Worm (Caenorhabditis elegans): Measurements from ENCODE around the gene wrt-2.
A peak's percentile ranks its signal among the peaks of the same experiment; 100 is the strongest.

wrt-2 gene

DNA sequence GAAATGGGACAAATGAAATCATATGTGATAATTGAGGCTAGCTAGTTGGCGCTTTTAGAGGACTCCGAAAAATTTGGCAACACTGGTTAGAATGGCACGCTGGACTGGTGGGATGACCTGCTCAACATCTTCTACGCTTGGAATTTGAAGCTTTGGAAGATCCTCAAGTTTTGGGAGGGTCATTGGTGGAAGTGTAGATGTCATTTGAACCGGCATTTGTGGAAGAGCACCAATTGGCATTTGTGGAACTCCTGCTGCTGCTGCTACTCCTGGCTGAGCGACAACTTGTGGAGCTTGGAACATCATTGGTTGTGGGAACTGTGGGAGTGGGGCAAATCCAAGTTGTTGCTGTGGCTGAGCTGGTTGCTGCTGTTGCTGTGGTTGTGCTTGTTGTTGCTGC is 1.7 kb downstream of the wrt-2 start:
- TF ChIP-seq gei-17 (GFP tag; optimal IDR thresholded peaks at IDR 0.05): no peak
- TF ChIP-seq attf-3 (GFP tag; conservative IDR thresholded peaks at IDR 0.05): no peak
- no peak for TF ChIP-seq somi-1 (GFP tag; optimal IDR thresholded peaks at IDR 0.05)
- no peak for TF ChIP-seq cebp-2 (GFP tag; IDR thresholded peaks at IDR 0.05)
- TF ChIP-seq Y53G8AR.9 (GFP tag; conservative IDR thresholded peaks at IDR 0.05): 0 out of 2 replicates have a peak, but pooled peaks have one; percentile 60
- TF ChIP-seq C17E4.6 (GFP tag; IDR thresholded peaks at IDR 0.05): no peak
- TF ChIP-seq lin-40 (tag; optimal IDR thresholded peaks at IDR 0.05): peak; percentile 1
- TF ChIP-seq ztf-3 (GFP tag; optimal IDR thresholded peaks at IDR 0.05): peak; percentile 6
- TF ChIP-seq T26A5.8 (tag; optimal IDR thresholded peaks at IDR 0.05): no peak
- TF ChIP-seq die-1 (tag; optimal IDR thresholded peaks at IDR 0.05): no peak
- TF ChIP-seq pha-4 (tag; optimal IDR thresholded peaks at IDR 0.05): no peak
- no peak for TF ChIP-seq ceh-100 (GFP tag; IDR thresholded peaks at IDR 0.05)
- no peak for TF ChIP-seq sdz-38 (tag; optimal IDR thresholded peaks at IDR 0.05)
- TF ChIP-seq egrh-3 (GFP tag; IDR thresholded peaks at IDR 0.05): 0 out of 2 replicates have a peak, but pooled peaks have one; percentile 10
- TF ChIP-seq athp-1 (tag; optimal IDR thresholded peaks at IDR 0.05): peak; percentile 4
- no peak for TF ChIP-seq bed-1 (GFP tag; IDR thresholded peaks at IDR 0.05)
- TF ChIP-seq rcor-1 (GFP tag; IDR thresholded peaks at IDR 0.05): 0 out of 2 replicates have a peak, but pooled peaks have one; percentile 16
- TF ChIP-seq ztf-28 (GFP tag; IDR thresholded peaks at IDR 0.05): no peak
- no peak for TF ChIP-seq cebp-1 (GFP tag; IDR thresholded peaks at IDR 0.05)
- TF ChIP-seq cebp-1 (tag; optimal IDR thresholded peaks at IDR 0.05): peak; percentile 32
- no peak for TF ChIP-seq snpc-3.4 (tag; optimal IDR thresholded peaks at IDR 0.05)
- no peak for TF ChIP-seq F23B12.7 (tag; optimal IDR thresholded peaks at IDR 0.05; ENCODE audit: insufficient read depth)
- peak; percentile 57 for TF ChIP-seq mcd-1 (GFP tag; IDR thresholded peaks at IDR 0.05)
- TF ChIP-seq ztf-25 (GFP tag; IDR thresholded peaks at IDR 0.05): no peak
- no peak for TF ChIP-seq tlf-1 (GFP tag; optimal IDR thresholded peaks at IDR 0.05)
- TF ChIP-seq ceh-91 (GFP tag; IDR thresholded peaks at IDR 0.05): no peak
- TF ChIP-seq hlh-12 (tag; optimal IDR thresholded peaks at IDR 0.05): no peak
- no peak for TF ChIP-seq madf-10 (tag; optimal IDR thresholded peaks at IDR 0.05)
- TF ChIP-seq dpl-1 (GFP tag; optimal IDR thresholded peaks at IDR 0.05): no peak
- 0 out of 2 replicates have a peak, but pooled peaks have one; percentile 17 for TF ChIP-seq aptf-2 (GFP tag; conservative IDR thresholded peaks at IDR 0.05)
- TF ChIP-seq repo-1 (tag; optimal IDR thresholded peaks at IDR 0.05): peak; percentile 51
- TF ChIP-seq zfh-2 (GFP tag; conservative IDR thresholded peaks at IDR 0.05): peak; percentile 32; the same call in 1 of the 2 replicates
- no peak for TF ChIP-seq lir-1 (GFP tag; conservative IDR thresholded peaks at IDR 0.05)
- TF ChIP-seq ama-1 (optimal IDR thresholded peaks at IDR 0.05): peak; percentile 69
- no peak for TF ChIP-seq ama-1 (GFP tag; optimal IDR thresholded peaks at IDR 0.05)
- TF ChIP-seq tbx-9 (tag; optimal IDR thresholded peaks at IDR 0.05; ENCODE audit: borderline replicate concordance): no peak
- TF ChIP-seq K11D2.4 (GFP tag; IDR thresholded peaks at IDR 0.05): no peak
- peak; percentile 27 for TF ChIP-seq ztf-26 (tag; optimal IDR thresholded peaks at IDR 0.05)
- TF ChIP-seq ceh-40 (GFP tag; IDR thresholded peaks at IDR 0.05): no peak
- TF ChIP-seq lin-35 (GFP tag; optimal IDR thresholded peaks at IDR 0.05): no peak
- 0 out of 2 replicates have a peak, but pooled peaks have one; percentile 21 for TF ChIP-seq D2030.7 (GFP tag; IDR thresholded peaks at IDR 0.05)
